Fruit fly (Drosophila melanogaster): Measurements from ENCODE around the gene CG5641.

The CG5641 gene

DNA sequence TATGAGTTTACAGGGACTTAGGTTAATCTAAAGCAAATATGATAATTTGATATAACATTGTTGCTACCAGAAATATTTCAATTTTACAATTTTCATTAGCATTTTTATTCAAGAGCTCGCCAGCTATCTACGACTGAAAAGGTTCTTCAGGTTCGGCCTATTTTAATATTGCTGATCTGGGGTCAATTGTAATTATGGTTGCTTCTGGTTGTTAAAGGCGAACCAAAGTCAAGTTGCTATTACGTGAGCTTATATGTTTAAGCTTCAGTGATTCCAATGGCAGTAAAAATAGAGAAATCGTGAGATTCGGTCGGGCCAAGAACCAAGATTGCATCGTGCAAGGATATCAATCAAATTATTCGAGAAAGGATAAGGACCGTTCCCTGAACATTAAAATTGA, 6.9 kb upstream of the CG5641 start, which contains the start of gene Desat2:
TSS of gene Desat2 (plus strand) at position 301 of the 400 bp plus-strand sequence.
- no peak for TF ChIP-seq cic (GFP tag; optimal IDR thresholded peaks at IDR 0.05)
- TF ChIP-seq CG7045 (GFP tag; optimal IDR thresholded peaks at IDR 0.05) = no peak
- no peak for TF ChIP-seq Clk (GFP tag; optimal IDR thresholded peaks at IDR 0.05)
- TF ChIP-seq CG7101 (tag; optimal IDR thresholded peaks at IDR 0.05) = no peak
- no peak for TF ChIP-seq tj (GFP tag; optimal IDR thresholded peaks at IDR 0.05)
- no peak for TF ChIP-seq pad (GFP tag; optimal IDR thresholded peaks at IDR 0.05)
- no peak for TF ChIP-seq CG5204 (GFP tag; optimal IDR thresholded peaks at IDR 0.05)
- TF ChIP-seq Mnt (GFP tag; optimal IDR thresholded peaks at IDR 0.05) = no peak
- TF ChIP-seq Hr96 (GFP tag; optimal IDR thresholded peaks at IDR 0.05) = no peak
- TF ChIP-seq toe (GFP tag; optimal IDR thresholded peaks at IDR 0.05) = no peak
- no peak for TF ChIP-seq Crg-1 (GFP tag; optimal IDR thresholded peaks at IDR 0.05)
- no peak for TF ChIP-seq kay (GFP tag; ENCODE audit: borderline replicate concordance)
- no peak for TF ChIP-seq bab1 (GFP tag; optimal IDR thresholded peaks at IDR 0.05)

DNA sequence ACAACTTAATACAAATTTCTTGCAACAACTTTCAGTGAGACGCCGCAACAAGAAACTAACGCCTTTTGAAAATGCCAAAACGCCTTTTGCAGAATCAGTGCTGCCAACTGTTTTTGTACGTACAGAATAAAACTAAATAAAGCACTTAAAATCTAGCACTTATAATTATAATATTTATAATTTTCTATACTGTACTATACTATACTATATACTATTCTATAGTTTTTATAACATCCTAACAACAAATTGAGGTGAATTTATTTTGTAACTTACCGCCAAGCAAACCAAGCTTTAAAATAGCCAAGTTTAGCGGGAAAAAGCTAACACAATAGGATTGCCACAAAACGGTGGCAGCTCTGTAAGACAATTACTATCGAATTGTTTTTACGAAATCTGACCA, 4.7 kb upstream of the CG5641 start, which contains the start of the genes Aos1 and Srlp:
TSS of gene Aos1 (minus strand) at position 59 of the 400 bp plus-strand sequence.
TSS of gene Srlp (plus strand) at position 335 of the 400 bp plus-strand sequence.
- TF ChIP-seq CG7101 (tag; optimal IDR thresholded peaks at IDR 0.05) (peak; percentile 56), CG7045 (GFP tag; optimal IDR thresholded peaks at IDR 0.05) (peak; percentile 38), bab1 (GFP tag; optimal IDR thresholded peaks at IDR 0.05) (peak; percentile 67), kay (GFP tag; ENCODE audit: borderline replicate concordance) (no peak), cnc (optimal IDR thresholded peaks at IDR 0.05) (peak in 1 of 2 experiments; percentile 10), Hr96 (GFP tag; optimal IDR thresholded peaks at IDR 0.05) (no peak), cic (GFP tag; optimal IDR thresholded peaks at IDR 0.05) (peak; percentile 7), CG14711 (tag; optimal IDR thresholded peaks at IDR 0.05) (peak; percentile 91), CG5204 (GFP tag; optimal IDR thresholded peaks at IDR 0.05) (no peak), CG33017 (tag; optimal IDR thresholded peaks at IDR 0.05) (peak; percentile 31), tj (GFP tag; optimal IDR thresholded peaks at IDR 0.05) (peak; percentile 12), Clk (GFP tag; optimal IDR thresholded peaks at IDR 0.05) (peak; percentile 32), pad (GFP tag; optimal IDR thresholded peaks at IDR 0.05) (peak; percentile 39), CG12768 (GFP tag; optimal IDR thresholded peaks at IDR 0.05) (peak; percentile 28), CG11617 (GFP tag; optimal IDR thresholded peaks at IDR 0.05) (peak; percentile 72), ovo (GFP tag; optimal IDR thresholded peaks at IDR 0.05) (peak; percentile 16), Crg-1 (GFP tag; optimal IDR thresholded peaks at IDR 0.05) (peak; percentile 10), Mnt (GFP tag; optimal IDR thresholded peaks at IDR 0.05) (peak; percentile 51), CG1620 (GFP tag; optimal IDR thresholded peaks at IDR 0.05) (no peak), toe (GFP tag; optimal IDR thresholded peaks at IDR 0.05) (no peak)

DNA sequence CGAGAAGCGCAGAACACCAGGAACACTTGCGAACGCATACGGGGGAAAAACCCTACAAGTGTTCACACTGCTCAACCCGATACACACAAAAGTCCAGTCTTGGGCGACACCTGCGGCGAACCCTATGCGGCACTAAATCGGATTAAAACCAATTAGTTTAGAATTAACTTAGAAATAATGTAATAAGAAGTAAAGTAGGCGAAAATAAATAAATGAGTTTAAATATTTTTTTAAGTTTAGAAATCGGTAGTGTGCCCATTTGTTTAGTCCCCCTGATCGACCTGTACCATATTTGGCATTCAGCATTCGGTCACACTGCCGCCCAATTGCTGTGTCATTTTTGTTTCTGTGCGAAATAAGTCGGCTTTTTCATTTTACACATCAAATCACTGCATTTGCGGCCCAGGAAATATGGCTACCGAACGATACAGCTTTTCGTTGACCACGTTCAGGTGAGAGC, 2.0 kb upstream of the CG5641 start, which contains the start of gene Prosalpha2:
TSS of gene Prosalpha2 (plus strand) at position 292 of the 460 bp plus-strand sequence.
- TF ChIP-seq CG1620 (GFP tag; optimal IDR thresholded peaks at IDR 0.05) = no peak
- TF ChIP-seq CG7101 (tag; optimal IDR thresholded peaks at IDR 0.05) = no peak
- no peak for TF ChIP-seq tj (GFP tag; optimal IDR thresholded peaks at IDR 0.05)
- no peak for TF ChIP-seq CG14711 (tag; optimal IDR thresholded peaks at IDR 0.05)
- peak; percentile 84 to 99 for TF ChIP-seq cnc (optimal IDR thresholded peaks at IDR 0.05)
- TF ChIP-seq Hr96 (GFP tag; optimal IDR thresholded peaks at IDR 0.05) = no peak
- peak; percentile 18 for TF ChIP-seq Mnt (GFP tag; optimal IDR thresholded peaks at IDR 0.05)
- no peak for TF ChIP-seq kay (GFP tag; ENCODE audit: borderline replicate concordance)
- TF ChIP-seq cic (GFP tag; optimal IDR thresholded peaks at IDR 0.05) = no peak
- TF ChIP-seq CG33017 (tag; optimal IDR thresholded peaks at IDR 0.05) = no peak

DNA sequence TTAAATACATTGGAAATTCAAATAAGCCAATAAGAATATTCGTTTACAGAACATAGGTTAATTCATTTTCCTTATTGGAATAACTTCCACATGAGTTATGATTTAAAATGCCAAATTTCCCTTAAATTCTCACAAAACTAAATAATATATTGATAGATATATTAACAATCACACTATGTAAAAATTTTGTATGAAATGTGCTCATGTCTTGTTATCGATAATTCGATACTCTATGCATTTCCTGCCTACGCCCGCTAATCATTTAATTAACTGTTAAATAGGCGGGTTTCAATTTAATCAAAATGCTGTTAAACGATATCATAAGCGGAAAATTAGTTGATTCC, 2.8 kb downstream of the CG5641 start, which contains the start of gene NANS:
TSS of gene NANS (plus strand) at position 269 of the 344 bp plus-strand sequence.
- TF ChIP-seq CG7045 (GFP tag; optimal IDR thresholded peaks at IDR 0.05) (no peak), cic (GFP tag; optimal IDR thresholded peaks at IDR 0.05) (no peak), CG33017 (tag; optimal IDR thresholded peaks at IDR 0.05) (no peak), cnc (optimal IDR thresholded peaks at IDR 0.05) (no peak), Clk (GFP tag; optimal IDR thresholded peaks at IDR 0.05) (no peak), Crg-1 (GFP tag; optimal IDR thresholded peaks at IDR 0.05) (no peak), CG12768 (GFP tag; optimal IDR thresholded peaks at IDR 0.05) (no peak), CG14711 (tag; optimal IDR thresholded peaks at IDR 0.05) (no peak), Hr96 (GFP tag; optimal IDR thresholded peaks at IDR 0.05) (no peak), CG5204 (GFP tag; optimal IDR thresholded peaks at IDR 0.05) (no peak)

DNA sequence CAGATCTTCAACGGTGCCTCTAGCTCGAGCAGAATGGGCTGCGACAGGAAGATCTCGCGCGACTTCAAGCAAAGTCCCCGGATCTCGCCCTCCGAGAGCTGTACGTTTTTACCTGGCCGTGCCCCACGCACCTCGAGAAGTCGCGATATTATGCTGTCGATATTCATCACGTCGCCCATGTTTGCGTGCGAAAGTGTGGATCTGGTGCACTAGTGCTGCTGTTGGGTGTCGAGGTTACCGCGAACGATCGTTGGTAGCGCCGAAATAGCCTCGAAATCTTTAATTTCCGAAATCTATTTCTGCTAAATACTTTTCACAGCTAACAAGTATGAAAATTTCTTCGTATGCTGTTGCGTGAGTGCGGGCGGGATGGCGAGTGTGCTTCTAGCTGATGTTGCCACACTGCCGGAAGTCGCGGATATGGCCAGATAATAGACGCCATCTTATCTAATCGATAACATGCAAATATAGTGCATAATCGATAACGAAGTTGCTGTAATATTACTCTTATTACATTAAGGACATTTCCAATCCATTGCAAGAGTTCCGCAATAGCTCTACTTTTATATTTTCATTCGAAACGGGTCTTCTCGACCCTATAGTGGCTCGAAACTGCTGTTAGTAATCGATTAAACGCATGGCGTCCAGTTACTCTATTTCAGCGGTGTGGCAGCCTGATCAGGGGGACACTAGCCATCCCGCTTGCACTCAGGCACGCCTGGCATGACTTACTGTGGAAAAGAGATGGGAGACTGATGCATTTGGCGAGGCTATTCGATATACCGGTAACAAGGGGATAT, 3.4 kb downstream of the CG5641 start, which contains the start of gene Pp1-87B:
TSS of gene Pp1-87B (minus strand) at position 408 of the 800 bp plus-strand sequence.
- TF ChIP-seq Crg-1 (GFP tag; optimal IDR thresholded peaks at IDR 0.05) (peak; percentile 4), CG7101 (tag; optimal IDR thresholded peaks at IDR 0.05) (peak; percentile 24), CG14711 (tag; optimal IDR thresholded peaks at IDR 0.05) (no peak), pad (GFP tag; optimal IDR thresholded peaks at IDR 0.05) (peak; percentile 58), CG1620 (GFP tag; optimal IDR thresholded peaks at IDR 0.05) (peak; percentile 40), Clk (GFP tag; optimal IDR thresholded peaks at IDR 0.05) (peak; percentile 22), tj (GFP tag; optimal IDR thresholded peaks at IDR 0.05) (peak; percentile 27), CG11617 (GFP tag; optimal IDR thresholded peaks at IDR 0.05) (peak; percentile 33), CG7045 (GFP tag; optimal IDR thresholded peaks at IDR 0.05) (peak; percentile 51), CG5204 (GFP tag; optimal IDR thresholded peaks at IDR 0.05) (no peak), cic (GFP tag; optimal IDR thresholded peaks at IDR 0.05) (no peak), CG12768 (GFP tag; optimal IDR thresholded peaks at IDR 0.05) (no peak), bab1 (GFP tag; optimal IDR thresholded peaks at IDR 0.05) (peak; percentile 4), Mnt (GFP tag; optimal IDR thresholded peaks at IDR 0.05) (peak; percentile 25)
